Worm (Caenorhabditis elegans): ENCODE data around the gene W06A7.4.

Gene W06A7.4

DNA sequence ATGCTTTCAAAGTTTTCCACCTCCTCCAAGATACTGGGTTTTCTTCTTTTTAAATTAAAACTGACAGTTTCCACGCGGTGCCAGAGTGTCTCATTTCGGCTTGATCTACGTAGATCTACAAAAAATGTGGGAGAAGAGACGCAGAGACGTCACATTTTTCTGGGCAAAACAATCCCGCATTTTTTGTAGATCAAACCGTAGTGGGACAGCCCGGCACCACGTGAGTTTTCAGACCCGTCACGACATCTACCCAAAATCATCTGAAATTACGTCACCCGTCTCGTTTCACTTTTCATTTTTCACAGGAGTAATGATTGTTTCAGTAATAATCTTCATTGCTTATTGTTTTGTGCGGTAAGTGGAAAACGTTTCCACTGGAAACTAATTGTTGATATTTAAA lies 4.2 kb downstream of the W06A7.4 start:
- TF ChIP-seq unc-86 (tag; optimal IDR thresholded peaks at IDR 0.05) (no peak), elt-2 (tag; optimal IDR thresholded peaks at IDR 0.05) (no peak), odd-2 (tag; optimal IDR thresholded peaks at IDR 0.05) (no peak), ets-4 (tag; optimal IDR thresholded peaks at IDR 0.05) (no peak), pax-1 (tag; optimal IDR thresholded peaks at IDR 0.05) (no peak), hlh-8 (tag; optimal IDR thresholded peaks at IDR 0.05) (no peak), ceh-30 (tag; optimal IDR thresholded peaks at IDR 0.05) (no peak), T23F11.4 (GFP tag; optimal IDR thresholded peaks at IDR 0.05) (no peak), ceh-22 (tag; optimal IDR thresholded peaks at IDR 0.05) (no peak), sdc-2 (tag; optimal IDR thresholded peaks at IDR 0.05) (no peak), ahr-1 (tag; optimal IDR thresholded peaks at IDR 0.05) (no peak), ceh-48 (tag; optimal IDR thresholded peaks at IDR 0.05) (no peak), ceh-2 (tag; optimal IDR thresholded peaks at IDR 0.05) (no peak)

DNA sequence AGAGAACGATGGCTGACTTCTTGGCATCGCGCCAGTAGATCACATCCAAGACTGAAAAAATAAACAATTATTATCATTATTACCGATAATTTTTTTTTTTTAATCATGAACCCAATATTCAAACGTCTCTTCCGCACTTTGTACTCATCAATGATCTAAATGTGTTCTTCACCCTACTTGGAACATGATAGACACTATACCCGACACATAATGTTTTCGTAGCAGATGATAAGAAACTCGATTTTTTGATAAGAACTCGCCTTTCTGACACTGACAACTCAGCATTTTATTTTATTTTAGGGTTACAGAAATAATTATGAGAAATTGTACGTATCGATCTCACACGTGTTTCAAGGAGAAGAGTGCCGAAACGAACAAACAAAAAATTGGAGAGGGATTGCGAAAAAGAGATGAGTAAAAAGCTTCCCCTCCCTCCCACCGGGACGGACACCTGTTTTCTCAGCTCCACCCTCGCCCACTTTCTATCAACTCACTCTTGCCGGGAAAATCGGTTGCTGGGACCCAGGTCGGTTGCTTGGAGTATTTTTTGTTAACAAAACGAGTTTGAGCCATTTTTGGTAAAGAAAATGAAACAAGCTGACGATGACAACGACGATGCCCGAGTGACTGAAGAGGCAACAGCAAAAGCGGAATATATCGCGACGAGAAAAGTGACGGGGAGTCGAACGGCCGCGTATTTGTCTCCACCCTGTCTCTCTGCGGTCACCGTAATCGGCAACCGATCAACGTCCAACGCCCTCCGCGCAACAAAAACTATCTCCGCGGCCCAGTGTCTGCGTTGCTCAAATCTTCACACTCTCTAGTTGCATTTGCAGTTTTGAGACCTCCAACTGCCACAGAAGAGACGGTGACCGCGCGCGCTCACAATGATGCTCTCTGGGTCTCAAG lies 6.3 kb downstream of the W06A7.4 start:
- TF ChIP-seq nfya-1 (tag; optimal IDR thresholded peaks at IDR 0.05) (no peak), pat-9 (tag; optimal IDR thresholded peaks at IDR 0.05) (no peak), tbx-2 (tag; optimal IDR thresholded peaks at IDR 0.05) (peak; percentile 27), ref-2 (tag; optimal IDR thresholded peaks at IDR 0.05) (peak; percentile 28), ceh-24 (tag; optimal IDR thresholded peaks at IDR 0.05) (no peak), ceh-31 (tag; optimal IDR thresholded peaks at IDR 0.05) (peak; percentile 10), Y22D7AL.16 (tag; optimal IDR thresholded peaks at IDR 0.05) (no peak), ceh-48 (tag; optimal IDR thresholded peaks at IDR 0.05) (no peak), ama-1 (optimal IDR thresholded peaks at IDR 0.05) (no peak), ceh-34 (tag; optimal IDR thresholded peaks at IDR 0.05) (peak; percentile 6), K02D7.2 (tag; optimal IDR thresholded peaks at IDR 0.05) (no peak), nhr-232 (tag; optimal IDR thresholded peaks at IDR 0.05) (no peak), npax-4 (tag; optimal IDR thresholded peaks at IDR 0.05) (no peak), sox-2 (GFP tag; IDR thresholded peaks at IDR 0.05) (no peak), elt-2 (tag; optimal IDR thresholded peaks at IDR 0.05) (peak; percentile 86), syd-9 (tag; optimal IDR thresholded peaks at IDR 0.05) (no peak)

DNA sequence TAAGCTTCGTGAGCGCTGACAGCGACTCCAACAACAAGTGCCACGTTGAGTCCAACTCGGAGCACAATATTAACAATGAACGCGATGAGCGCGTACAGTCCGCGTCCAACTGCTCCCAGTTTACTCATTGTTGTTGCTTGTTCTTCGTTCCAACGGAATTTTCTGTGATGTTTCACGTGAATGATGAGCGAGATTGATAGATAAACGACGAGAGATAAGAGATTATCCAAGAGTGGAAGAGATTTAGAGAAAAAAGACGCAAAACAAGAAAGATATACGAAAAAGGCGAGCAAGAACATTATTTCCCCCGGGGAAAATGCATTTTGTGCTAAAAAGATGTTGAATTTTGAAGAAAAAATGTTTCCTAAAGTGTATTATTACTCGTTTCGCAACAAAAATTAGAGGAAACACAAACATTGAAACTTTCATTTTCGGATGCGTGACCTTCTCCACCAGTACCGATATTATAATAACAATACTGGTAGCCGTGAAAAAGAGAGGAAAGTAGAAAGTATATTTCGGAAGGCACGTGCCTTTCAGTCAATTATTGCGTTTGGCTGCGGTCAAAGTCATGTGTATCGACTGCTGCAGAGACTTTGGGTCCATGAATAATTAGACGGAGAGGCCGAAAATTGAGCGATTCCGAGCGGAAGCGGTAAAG lies 7.4 kb downstream of the W06A7.4 start:
- TF ChIP-seq ref-2 (tag; optimal IDR thresholded peaks at IDR 0.05), result no peak
- TF ChIP-seq hlh-30 (tag; optimal IDR thresholded peaks at IDR 0.05; ENCODE audit: insufficient read depth), result peak; percentile 62
- peak; percentile 45 for TF ChIP-seq unc-55 (GFP tag; optimal IDR thresholded peaks at IDR 0.05)
- TF ChIP-seq sdc-2 (tag; optimal IDR thresholded peaks at IDR 0.05), result no peak

ce11 chrV:14832121-14832788 lies 8.0 kb downstream of the W06A7.4 start:
- peak; percentile 22 for TF ChIP-seq ceh-31 (tag; optimal IDR thresholded peaks at IDR 0.05)
- no peak for TF ChIP-seq ceh-18 (tag; optimal IDR thresholded peaks at IDR 0.05)
- peak; percentile 62 for TF ChIP-seq unc-42 (tag; optimal IDR thresholded peaks at IDR 0.05)

DNA sequence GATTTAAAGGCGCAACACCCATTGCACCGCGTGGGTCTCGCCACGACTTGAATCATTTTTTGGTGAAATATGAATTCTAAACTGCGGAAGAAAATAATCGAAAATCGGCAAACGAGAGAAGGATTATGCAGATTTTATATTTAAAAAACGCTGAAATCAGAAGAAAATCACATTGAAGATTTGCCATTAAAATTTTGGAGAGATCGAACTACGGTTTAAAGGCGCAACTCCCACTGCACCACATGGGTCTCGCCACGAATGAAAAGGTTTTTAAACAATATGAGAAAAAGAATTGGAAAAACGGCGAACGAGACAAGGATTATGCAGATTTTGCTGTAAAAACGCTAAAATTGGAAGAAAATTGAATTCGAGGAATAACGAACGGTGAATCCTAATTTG lies 8.6 kb downstream of the W06A7.4 start:
- TF ChIP-seq tbx-7 (tag; optimal IDR thresholded peaks at IDR 0.05) (no peak), pat-9 (tag; optimal IDR thresholded peaks at IDR 0.05) (no peak), pha-4 (tag; optimal IDR thresholded peaks at IDR 0.05) (no peak), sdc-2 (tag; optimal IDR thresholded peaks at IDR 0.05) (no peak), pros-1 (tag; optimal IDR thresholded peaks at IDR 0.05) (no peak), ceh-45 (GFP tag; IDR thresholded peaks at IDR 0.05) (no peak), T23F11.4 (GFP tag; optimal IDR thresholded peaks at IDR 0.05) (no peak), tbx-2 (tag; optimal IDR thresholded peaks at IDR 0.05) (no peak), fkh-10 (GFP tag; optimal IDR thresholded peaks at IDR 0.05) (no peak), unc-55 (GFP tag; optimal IDR thresholded peaks at IDR 0.05) (no peak), odd-2 (tag; optimal IDR thresholded peaks at IDR 0.05) (no peak), ceh-19 (GFP tag; optimal IDR thresholded peaks at IDR 0.05) (no peak), ceh-2 (tag; optimal IDR thresholded peaks at IDR 0.05) (no peak), F13H6.1 (tag; optimal IDR thresholded peaks at IDR 0.05) (no peak)
